Worm (Caenorhabditis elegans): ENCODE data around the gene K11G9.5.

DNA sequence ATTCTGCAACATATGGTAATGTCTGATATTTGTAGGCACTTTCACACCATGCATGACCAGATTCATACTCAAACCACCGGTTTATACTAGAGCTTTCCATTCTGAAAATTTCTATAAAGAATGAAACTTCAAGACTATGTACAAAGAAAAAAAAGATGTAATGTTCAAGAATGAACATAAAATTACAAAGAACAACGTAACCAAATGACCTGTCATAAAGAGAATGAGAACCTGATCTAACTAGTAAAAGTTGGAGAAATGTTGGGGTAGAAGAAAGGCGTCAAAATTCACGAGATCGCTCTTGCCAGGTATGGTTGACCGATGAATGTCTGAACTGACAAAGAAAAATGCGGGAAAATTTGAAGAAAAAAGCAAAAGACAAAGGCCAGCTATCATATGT lies 9.3 kb upstream of the K11G9.5 start, which contains the start of gene W02F12.2:
- TF ChIP-seq ama-1 (optimal IDR thresholded peaks at IDR 0.05) (no peak), ama-1 (GFP tag; optimal IDR thresholded peaks at IDR 0.05) (no peak), ceh-58 (GFP tag; IDR thresholded peaks at IDR 0.05) (no peak), let-607 (tag; optimal IDR thresholded peaks at IDR 0.05) (no peak), snpc-1.1 (tag; optimal IDR thresholded peaks at IDR 0.05; ENCODE audit: insufficient read depth) (no peak), pha-4 (tag; optimal IDR thresholded peaks at IDR 0.05) (no peak), xnd-1 (tag; optimal IDR thresholded peaks at IDR 0.05) (no peak), F52B5.7 (tag; optimal IDR thresholded peaks at IDR 0.05) (no peak), ztf-25 (GFP tag; IDR thresholded peaks at IDR 0.05) (no peak), ZK185.1 (tag; optimal IDR thresholded peaks at IDR 0.05; ENCODE audit: poor library complexity, severe bottlenecking) (no peak), sptf-2 (GFP tag; optimal IDR thresholded peaks at IDR 0.05) (no peak), nfya-1 (tag; optimal IDR thresholded peaks at IDR 0.05; ENCODE audit: borderline replicate concordance, insufficient read depth) (no peak), mes-4 (tag; optimal IDR thresholded peaks at IDR 0.05) (no peak), ceh-40 (GFP tag; IDR thresholded peaks at IDR 0.05) (no peak), efl-1 (GFP tag; optimal IDR thresholded peaks at IDR 0.05) (no peak)
